Worm (Caenorhabditis elegans): Measurements from ENCODE around the gene apm-3.

Gene apm-3

ce11 chrX:954499-955061, at the start of gene apm-3:
TSS of gene apm-3 (plus strand) at chrX:954975.
- no peak for TF ChIP-seq unc-62 (GFP tag; optimal IDR thresholded peaks at IDR 0.05)

DNA sequence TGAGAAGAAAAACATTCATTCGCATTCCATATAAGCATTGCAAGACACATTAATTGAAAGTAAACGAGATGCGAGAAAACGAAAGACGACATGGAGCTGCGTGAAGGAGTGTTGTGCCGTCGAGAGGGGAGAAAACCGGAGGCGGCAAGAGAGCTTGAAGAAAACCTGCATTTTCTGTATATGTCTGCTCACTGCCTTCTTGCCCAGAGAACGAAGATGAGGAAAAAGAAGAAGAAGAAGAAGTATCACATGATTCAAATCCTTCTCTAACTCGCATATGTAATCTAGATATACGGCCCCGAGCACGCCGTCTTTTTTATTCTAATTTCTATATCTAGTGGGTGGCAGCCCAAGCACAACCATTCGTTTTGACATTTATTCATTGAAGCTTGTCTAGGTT, 44.4 kb upstream of the apm-3 start:
- no peak for TF ChIP-seq unc-62 (GFP tag; optimal IDR thresholded peaks at IDR 0.05)

ce11 chrX:912564-912963, 42.2 kb upstream of the apm-3 start:
- TF ChIP-seq unc-62 (GFP tag; optimal IDR thresholded peaks at IDR 0.05): no peak

- TF ChIP-seq unc-62 (GFP tag; optimal IDR thresholded peaks at IDR 0.05): no peak
Measured at ce11 chrX:912990-913389, 41.8 kb upstream of the apm-3 start, which contains the start of gene F35H12.6. TSS of gene F35H12.6 (plus strand) at chrX:913290.

ce11 chrX:915510-915909, 39.3 kb upstream of the apm-3 start, which contains the start of gene sel-12:
TSS of gene sel-12 (plus strand) at chrX:915867.
- TF ChIP-seq unc-62 (GFP tag; optimal IDR thresholded peaks at IDR 0.05): no peak

ce11 chrX:918097-918496, 36.7 kb upstream of the apm-3 start, which contains the start of gene F35H12.5:
TSS of gene F35H12.5 (plus strand) at chrX:918397.
- TF ChIP-seq unc-62 (GFP tag; optimal IDR thresholded peaks at IDR 0.05): no peak

DNA sequence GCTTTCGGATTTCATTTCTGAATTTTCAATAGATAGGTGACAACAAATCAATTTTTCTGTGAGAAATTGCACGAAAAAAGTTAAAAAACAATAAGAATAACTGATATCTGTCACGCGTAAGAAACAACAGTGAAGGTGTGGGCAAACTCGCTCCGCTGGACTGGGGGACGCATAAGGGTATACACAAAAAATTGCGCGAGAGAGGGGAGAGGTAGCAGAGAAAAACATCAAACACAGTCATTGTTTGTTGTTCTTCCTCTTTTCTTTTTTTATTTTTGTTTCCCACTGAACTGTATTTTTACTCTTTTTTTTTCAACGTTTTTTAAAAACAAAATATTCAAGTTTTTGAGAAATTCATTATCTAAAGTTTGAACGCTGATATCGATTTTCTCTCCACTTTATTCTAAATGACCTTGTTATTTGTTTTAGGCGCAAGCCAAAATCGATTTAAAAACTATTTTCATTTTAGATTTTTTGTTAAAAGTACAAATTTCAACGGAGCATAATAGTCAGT, 30.2 kb upstream of the apm-3 start, which contains the start of the genes pifk-1 and tbc-11:
Gene pifk-1 (minus strand): TSS at position 17 of the 514 bp plus-strand sequence.
Gene tbc-11 (plus strand): TSS at position 464 of the 514 bp plus-strand sequence.
- no peak for TF ChIP-seq unc-62 (GFP tag; optimal IDR thresholded peaks at IDR 0.05)

ce11 chrX:926125-926524, 28.6 kb upstream of the apm-3 start:
- TF ChIP-seq unc-62 (GFP tag; optimal IDR thresholded peaks at IDR 0.05): no peak

DNA sequence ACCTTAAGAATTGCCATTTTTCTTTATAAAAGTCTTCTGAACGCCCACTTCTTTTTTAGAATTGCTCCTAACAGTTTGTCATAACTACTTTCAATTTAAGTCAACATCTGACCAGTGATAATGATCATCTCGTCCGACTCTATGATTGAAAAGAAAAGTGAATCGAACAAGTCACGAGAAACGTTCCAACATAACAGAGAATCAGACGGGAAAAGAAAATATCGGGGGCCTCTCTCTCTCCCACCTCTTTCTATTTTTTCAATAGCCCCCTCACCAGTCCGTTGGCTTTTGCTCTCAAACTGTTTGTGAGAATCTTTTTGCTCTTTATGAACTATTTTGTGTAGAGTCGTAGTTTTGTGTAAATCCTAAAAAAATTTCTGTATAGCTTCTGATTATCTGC, 27.1 kb upstream of the apm-3 start:
- TF ChIP-seq unc-62 (GFP tag; optimal IDR thresholded peaks at IDR 0.05): no peak

ce11 chrX:932874-933273, 21.9 kb upstream of the apm-3 start:
- TF ChIP-seq unc-62 (GFP tag; optimal IDR thresholded peaks at IDR 0.05): no peak

ce11 chrX:933504-933903, 21.3 kb upstream of the apm-3 start, which contains the start of gene F35H12.1:
TSS of gene F35H12.1 (plus strand) at chrX:933804.
- no peak for TF ChIP-seq unc-62 (GFP tag; optimal IDR thresholded peaks at IDR 0.05)

DNA sequence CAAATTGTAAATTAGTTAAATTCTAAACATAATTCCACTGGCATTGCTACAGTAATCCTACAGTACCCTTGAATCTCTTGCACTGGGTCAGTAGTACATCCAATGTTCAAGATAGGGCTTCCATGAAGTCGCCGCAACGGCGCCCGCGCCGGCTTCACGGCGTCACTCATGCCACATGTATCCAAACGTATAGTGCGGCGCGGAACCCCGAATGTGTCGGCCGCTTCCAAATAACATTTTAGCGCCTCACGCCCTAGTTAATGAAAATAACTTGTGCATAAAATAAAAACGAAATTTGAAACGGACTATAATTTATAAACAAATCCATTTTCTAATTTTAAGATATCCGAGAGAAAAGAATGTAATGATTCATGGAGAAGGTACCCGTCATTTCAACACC, 18.8 kb upstream of the apm-3 start:
- no peak for TF ChIP-seq unc-62 (GFP tag; optimal IDR thresholded peaks at IDR 0.05)

ce11 chrX:938269-938883, 16.4 kb upstream of the apm-3 start, which contains the start of gene F53H8.3:
TSS of gene F53H8.3 (plus strand) at chrX:938543.
- no peak for TF ChIP-seq unc-62 (GFP tag; optimal IDR thresholded peaks at IDR 0.05)

ce11 chrX:945669-946068, 9.1 kb upstream of the apm-3 start:
- no peak for TF ChIP-seq unc-62 (GFP tag; optimal IDR thresholded peaks at IDR 0.05)

ce11 chrX:947885-948284, 6.9 kb upstream of the apm-3 start:
- TF ChIP-seq unc-62 (GFP tag; optimal IDR thresholded peaks at IDR 0.05): no peak

DNA sequence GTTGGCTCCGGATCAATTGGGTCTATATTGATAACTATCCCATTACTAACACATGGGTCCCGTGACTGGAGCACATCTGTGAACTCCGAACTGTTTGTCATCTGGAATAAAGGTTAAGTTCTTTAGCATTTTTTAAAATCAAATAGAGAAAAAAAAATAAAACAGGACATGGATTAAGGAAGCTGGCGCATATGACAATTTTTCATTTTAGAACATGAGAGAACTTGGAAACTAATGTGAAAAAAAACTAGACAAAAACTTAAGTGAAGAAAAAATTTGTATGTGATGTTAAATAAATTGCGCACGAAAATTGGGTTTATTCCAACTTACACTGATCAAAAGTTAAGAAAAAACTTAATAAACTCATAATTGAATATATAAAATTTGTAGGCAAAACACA, 6.0 kb upstream of the apm-3 start, which contains the start of gene sms-2:
Gene sms-2 (minus strand): TSS at position 101 of the 400 bp plus-strand sequence.
- TF ChIP-seq unc-62 (GFP tag; optimal IDR thresholded peaks at IDR 0.05): no peak

ce11 chrX:949466-949865, 5.3 kb upstream of the apm-3 start:
- peak; percentile 35 for TF ChIP-seq unc-62 (GFP tag; optimal IDR thresholded peaks at IDR 0.05)
